Worm (Caenorhabditis elegans) whole organism, L3 larva: Measurements from ENCODE around the gene K02F3.2.

Source experiments
- ama-1 ChIP-seq: fragments of 150-350 bp; optimal IDR thresholded peaks from 2 replicates; lab custom pipeline; 2018
- ceh-28 ChIP-seq: fragments of 150-350 bp; optimal IDR thresholded peaks from 2 replicates; lab custom pipeline; 2014; ENCODE audit warnings: missing biosample characterization, missing genetic modification reagents, missing genetic modification characterization
- fkh-10 ChIP-seq: sonication (generic microtip); optimal IDR thresholded peaks from 2 replicates; lab custom pipeline; 2017; ENCODE audit warnings: missing biosample characterization, missing genetic modification reagents, missing genetic modification characterization
- nhr-77 ChIP-seq: fragments of 150-350 bp; optimal IDR thresholded peaks from 2 replicates; lab custom pipeline; 2014; ENCODE audit warnings: missing biosample characterization, missing genetic modification characterization
- pha-4 ChIP-seq: fragments of 150-350 bp; optimal IDR thresholded peaks from 2 replicates; lab custom pipeline; 2014; ENCODE audit warnings: missing biosample characterization, missing genetic modification reagents, missing genetic modification characterization
- skn-1 ChIP-seq: fragments of 150-350 bp; optimal IDR thresholded peaks from 2 replicates; lab custom pipeline; 2014; ENCODE audit warnings: missing biosample characterization, missing genetic modification characterization
- snpc-4 ChIP-seq: fragments of 150-350 bp; optimal IDR thresholded peaks from 2 replicates; lab custom pipeline; 2014; ENCODE audit warnings: missing biosample characterization, missing genetic modification characterization
- ztf-11 ChIP-seq: fragments of 150-350 bp; optimal IDR thresholded peaks from 2 replicates; lab custom pipeline; 2014; ENCODE audit warnings: missing biosample characterization, missing genetic modification characterization

DNA sequence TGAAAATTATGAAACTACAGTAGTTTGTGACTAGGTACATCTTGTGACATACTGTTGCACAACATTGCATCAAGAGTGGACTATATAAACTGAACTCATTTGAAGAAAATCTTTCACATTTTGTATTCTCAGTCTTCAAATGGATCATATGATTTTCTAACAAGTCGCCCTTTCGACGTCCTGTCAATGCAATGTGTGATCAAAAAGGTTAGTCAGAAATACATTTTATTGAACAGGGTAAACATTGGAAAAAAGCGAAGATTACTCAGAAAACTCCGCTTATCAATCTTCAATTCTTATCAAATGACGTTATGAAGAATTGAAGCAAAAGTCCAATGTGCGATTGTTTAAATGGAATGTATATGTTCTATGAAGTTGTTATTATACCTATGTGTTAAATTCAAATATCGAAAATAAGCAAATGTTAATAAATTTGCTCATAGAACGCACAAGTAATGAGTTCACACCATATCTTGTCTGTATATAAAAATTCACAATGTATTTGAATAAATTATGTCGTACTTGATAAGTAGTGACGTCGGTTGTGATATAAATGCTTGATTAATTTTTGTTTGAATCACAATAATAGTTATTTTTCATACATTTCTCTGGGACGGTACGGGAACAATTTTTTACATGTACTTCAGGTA is 12.7 kb upstream of the K02F3.2 start, which contains the start of gene zip-2:
- TF ChIP-seq pha-4 (tag; lab: Kevin White, UChicago) (peak; percentile 79), ceh-28 (tag; lab: Kevin White, UChicago) (peak; percentile 27), snpc-4 (tag; lab: Kevin White, UChicago) (no peak), skn-1 (no peak), nhr-77 (tag; lab: Kevin White, UChicago) (no peak), ama-1 (lab: Kevin White, UChicago) (no peak), ztf-11 (tag; lab: Kevin White, UChicago) (no peak), fkh-10 (GFP tag; lab: Kevin White, UChicago) (no peak)
